Fruit fly (Drosophila melanogaster) whole organism, embryonic: ENCODE measurements around the gene VhaAC45RP.

Experiments used
- B-H2 ChIP-seq: fragments of 200-800 bp; sonication (Bioruptor generic); optimal IDR thresholded peaks from 2 replicates; lab custom pipeline; 2018; ENCODE audit warnings: missing biosample characterization, mild to moderate bottlenecking, missing genetic modification characterization
- CG12219 ChIP-seq: fragments of 200-800 bp; sonication (Bioruptor generic); optimal IDR thresholded peaks from 3 replicates; lab custom pipeline; 2018; ENCODE audit warnings: missing biosample characterization, mild to moderate bottlenecking, missing genetic modification characterization
- CG13424 ChIP-seq: fragments of 200-800 bp; sonication (Bioruptor generic); optimal IDR thresholded peaks from 2 replicates; lab custom pipeline; 2019; ENCODE audit warnings: missing biosample characterization, mild to moderate bottlenecking, missing genetic modification characterization, moderate library complexity
- CG13624 ChIP-seq: fragments of 200-800 bp; sonication (Bioruptor generic); optimal IDR thresholded peaks from 2 replicates; lab custom pipeline; 2016; ENCODE audit warnings: missing biosample characterization, missing genetic modification characterization
- CG13894 ChIP-seq: fragments of 200-800 bp; sonication (Bioruptor generic); optimal IDR thresholded peaks from 3 replicates; lab custom pipeline; 2018; ENCODE audit warnings: missing biosample characterization, mild to moderate bottlenecking, missing genetic modification characterization, moderate library complexity
- CG14441 ChIP-seq: fragments of 200-800 bp; sonication (Bioruptor generic); IDR thresholded peaks from 2 replicates; pipeline ENCODE4 v1.3.6; 2022; ENCODE audit warnings: missing biosample characterization, missing genetic modification characterization
- CG15011 ChIP-seq: fragments of 200-800 bp; sonication (Bioruptor generic); optimal IDR thresholded peaks from 3 replicates; lab custom pipeline; 2018; ENCODE audit warnings: missing biosample characterization, mild to moderate bottlenecking, missing genetic modification characterization
- CG15514 ChIP-seq: fragments of 200-800 bp; sonication (Bioruptor generic); optimal IDR thresholded peaks from 3 replicates; lab custom pipeline; 2017; ENCODE audit warnings: missing biosample characterization, missing genetic modification characterization, mild to moderate bottlenecking, moderate library complexity, missing genetic modification reagents
- CG17612 ChIP-seq: fragments of 200-800 bp; sonication (Bioruptor generic); IDR thresholded peaks from 2 replicates; pipeline ENCODE4 v1.3.6; 2022; ENCODE audit warnings: missing biosample characterization, missing genetic modification characterization
- CG18011 ChIP-seq: fragments of 200-800 bp; sonication (Bioruptor generic); optimal IDR thresholded peaks from 2 replicates; lab custom pipeline; 2017; ENCODE audit warnings: missing biosample characterization, missing genetic modification characterization, mild to moderate bottlenecking, moderate library complexity, missing genotype
- CG2875 ChIP-seq: fragments of 200-800 bp; sonication (Bioruptor generic); optimal IDR thresholded peaks from 2 replicates; lab custom pipeline; 2017; ENCODE audit warnings: missing biosample characterization, mild to moderate bottlenecking, missing genetic modification characterization, missing genetic modification reagents
- CG31441 ChIP-seq: fragments of 200-800 bp; sonication (Bioruptor generic); IDR thresholded peaks from 2 replicates; pipeline ENCODE4 v1.3.6; 2022; ENCODE audit warnings: missing biosample characterization, missing genetic modification characterization
- CG32772 ChIP-seq: fragments of 200-800 bp; sonication (Bioruptor generic); IDR thresholded peaks from 2 replicates; pipeline ENCODE4 v1.3.6; 2022; ENCODE audit warnings: missing biosample characterization, missing genetic modification characterization
- CG4730 ChIP-seq: fragments of 200-800 bp; sonication (Bioruptor generic); IDR thresholded peaks from 2 replicates; pipeline ENCODE4 v1.3.6; 2022; ENCODE audit warnings: missing biosample characterization, missing genetic modification characterization
- CG5245 ChIP-seq: fragments of 200-800 bp; sonication (Bioruptor generic); optimal IDR thresholded peaks from 3 replicates; lab custom pipeline; 2016; ENCODE audit warnings: missing biosample characterization, missing genetic modification characterization
- CG5953 ChIP-seq: fragments of 200-800 bp; sonication (Bioruptor generic); IDR thresholded peaks from 2 replicates; pipeline ENCODE4 v1.3.6; 2022; ENCODE audit warnings: missing biosample characterization, missing genetic modification characterization
- CG6654 ChIP-seq: fragments of 200-800 bp; sonication (Bioruptor generic); optimal IDR thresholded peaks from 2 replicates; lab custom pipeline; 2017; ENCODE audit warnings: missing biosample characterization, mild to moderate bottlenecking, missing genetic modification characterization
- CG6791 ChIP-seq: fragments of 200-800 bp; sonication (Bioruptor generic); IDR thresholded peaks from 3 replicates; pipeline ENCODE4 v1.3.6; 2022; ENCODE audit warnings: missing biosample characterization, missing genetic modification characterization; ENCODE audit not compliant: partially characterized antibody
- CG7963 ChIP-seq: fragments of 200-800 bp; sonication (Bioruptor generic); IDR thresholded peaks from 3 replicates; pipeline ENCODE4 v1.3.6; 2022; ENCODE audit warnings: missing biosample characterization, missing genetic modification characterization; ENCODE audit not compliant: partially characterized antibody
- CG8290 ChIP-seq, 3 experiments: fragments of 200-800 bp; sonication (Bioruptor generic); optimal IDR thresholded peaks; 2 replicates each; lab custom pipeline; 2016 to 2019; ENCODE audit warnings: missing biosample characterization in 3 of 3, missing genetic modification characterization in 3 of 3, mild to moderate bottlenecking in 2 of 3, moderate library complexity in 1 of 3
- CG8359 ChIP-seq: fragments of 200-800 bp; sonication (Bioruptor generic); optimal IDR thresholded peaks from 2 replicates; lab custom pipeline; 2017; ENCODE audit warnings: missing biosample characterization, mild to moderate bottlenecking, missing genetic modification characterization, borderline replicate concordance
- Dbx ChIP-seq: fragments of 200-800 bp; sonication (Bioruptor generic); IDR thresholded peaks from 3 replicates; pipeline ENCODE4 v1.3.6; 2022; ENCODE audit warnings: missing biosample characterization, missing genetic modification characterization
- Dek ChIP-seq: fragments of 200-800 bp; sonication (Bioruptor generic); optimal IDR thresholded peaks from 3 replicates; lab custom pipeline; 2019; ENCODE audit warnings: missing biosample characterization, mild to moderate bottlenecking, missing genetic modification characterization, moderate library complexity
- Hr39 ChIP-seq: fragments of >200 bp; optimal IDR thresholded peaks from 2 replicates; lab custom pipeline; 2017
- Lim3 ChIP-seq: fragments of 200-800 bp; sonication (Bioruptor generic); IDR thresholded peaks from 2 replicates; pipeline ENCODE4 v1.3.6; 2022; ENCODE audit warnings: missing biosample characterization, missing genetic modification characterization
- MBD-R2 ChIP-seq: fragments of 200-800 bp; sonication (Bioruptor generic); IDR thresholded peaks from 2 replicates; pipeline ENCODE4 v1.3.6; 2022; ENCODE audit warnings: missing biosample characterization, missing genetic modification characterization
- NK7.1 ChIP-seq: fragments of 200-800 bp; sonication (Bioruptor generic); optimal IDR thresholded peaks from 3 replicates; lab custom pipeline; 2016; ENCODE audit warnings: missing biosample characterization, missing genetic modification characterization
- Optix ChIP-seq: fragments of 200-800 bp; sonication (Bioruptor generic); IDR thresholded peaks from 3 replicates; pipeline ENCODE4 v1.3.6; 2022; ENCODE audit warnings: missing biosample characterization, missing genetic modification characterization
- Pdp1 ChIP-seq, 2 experiments: fragments of 200-800 bp; sonication (Bioruptor generic); optimal IDR thresholded peaks; 3 replicates each; lab custom pipeline; 2016; ENCODE audit warnings: missing biosample characterization in 2 of 2, missing genetic modification characterization in 2 of 2, mild to moderate bottlenecking in 1 of 2, moderate library complexity in 1 of 2
- Sox100B ChIP-seq: fragments of 200-800 bp; sonication (Bioruptor generic); optimal IDR thresholded peaks from 3 replicates; lab custom pipeline; 2018; ENCODE audit warnings: missing biosample characterization, mild to moderate bottlenecking, missing genetic modification characterization
- Stat92E ChIP-seq, 3 experiments: fragments of >200 bp in 2 of 3; fragments of 200-800 bp in 1 of 3; sonication (Bioruptor generic) in 1 of 3; optimal IDR thresholded peaks; 2 replicates each; lab custom pipeline; 2017 to 2019; ENCODE audit warnings: missing biosample characterization in 3 of 3, missing genetic modification characterization in 3 of 3, mild to moderate bottlenecking in 1 of 3, moderate library complexity in 1 of 3
- bcd ChIP-seq: fragments of 200-800 bp; sonication (Bioruptor generic); optimal IDR thresholded peaks from 2 replicates; lab custom pipeline; 2017; ENCODE audit warnings: missing biosample characterization, mild to moderate bottlenecking, missing genetic modification characterization
- cato ChIP-seq: fragments of 200-800 bp; sonication (Bioruptor generic); optimal IDR thresholded peaks from 2 replicates; lab custom pipeline; 2016; ENCODE audit warnings: missing biosample characterization, missing genetic modification characterization, borderline replicate concordance
- caup ChIP-seq: fragments of 200-800 bp; sonication (Bioruptor generic); optimal IDR thresholded peaks from 3 replicates; lab custom pipeline; 2017; ENCODE audit warnings: missing biosample characterization, mild to moderate bottlenecking, missing genetic modification characterization, moderate library complexity; ENCODE audit not compliant: severe bottlenecking
- corto ChIP-seq: fragments of 200-800 bp; sonication (Bioruptor generic); optimal IDR thresholded peaks from 2 replicates; lab custom pipeline; 2016; ENCODE audit warnings: missing biosample characterization, mild to moderate bottlenecking, missing genetic modification characterization, moderate library complexity
- dan ChIP-seq: fragments of 200-800 bp; sonication (Bioruptor generic); IDR thresholded peaks from 2 replicates; pipeline ENCODE4 v1.3.6; 2022; ENCODE audit warnings: missing biosample characterization, missing genetic modification characterization
- fru ChIP-seq: fragments of >200 bp; optimal IDR thresholded peaks from 2 replicates; lab custom pipeline; 2017
- h ChIP-seq: fragments of >200 bp; optimal IDR thresholded peaks from 2 replicates; lab custom pipeline; 2017
- ham ChIP-seq: fragments of 200-800 bp; sonication (Bioruptor generic); IDR thresholded peaks from 2 replicates; pipeline ENCODE4 v1.3.6; 2022; ENCODE audit warnings: missing biosample characterization, missing genetic modification characterization
- hkb ChIP-seq, 2 experiments: fragments of 200-800 bp in 1 of 2; fragments of >200 bp in 1 of 2; sonication (Bioruptor generic) in 1 of 2; IDR thresholded peaks in 1 of 2; optimal IDR thresholded peaks in 1 of 2; 2 replicates each; pipeline versions ENCODE4 v1.3.6 to Lab custom; 2017 to 2022; ENCODE audit warnings: missing biosample characterization in 1 of 2, missing genetic modification characterization in 1 of 2
- hth ChIP-seq: fragments of >200 bp; optimal IDR thresholded peaks from 2 replicates; lab custom pipeline; 2017; ENCODE audit warnings: inconsistent platforms
- jing ChIP-seq: fragments of 200-800 bp; sonication (Bioruptor generic); optimal IDR thresholded peaks from 2 replicates; lab custom pipeline; 2018; ENCODE audit warnings: missing biosample characterization, mild to moderate bottlenecking, missing genetic modification characterization
- kay ChIP-seq: fragments of 200-800 bp; sonication (Bioruptor generic); optimal IDR thresholded peaks from 2 replicates; lab custom pipeline; 2016; ENCODE audit warnings: missing biosample characterization, missing genetic modification characterization
- org-1 ChIP-seq: fragments of 200-800 bp; sonication (Bioruptor generic); optimal IDR thresholded peaks from 2 replicates; lab custom pipeline; 2017; ENCODE audit warnings: missing biosample characterization, missing genetic modification characterization
- pfk ChIP-seq: fragments of 200-800 bp; sonication (Bioruptor generic); optimal IDR thresholded peaks from 2 replicates; lab custom pipeline; 2018; ENCODE audit warnings: missing biosample characterization, mild to moderate bottlenecking, missing genetic modification characterization, moderate library complexity
- pum ChIP-seq: fragments of 200-800 bp; sonication (Bioruptor generic); optimal IDR thresholded peaks from 2 replicates; lab custom pipeline; 2016; ENCODE audit warnings: missing biosample characterization, missing genetic modification characterization
- ranshi ChIP-seq: fragments of 200-800 bp; sonication (Bioruptor generic); IDR thresholded peaks from 2 replicates; pipeline ENCODE4 v1.3.6; 2022; ENCODE audit warnings: missing biosample characterization, missing genetic modification characterization
- run ChIP-seq: fragments of 200-800 bp; sonication (Bioruptor generic); optimal IDR thresholded peaks from 3 replicates; lab custom pipeline; 2018; ENCODE audit warnings: missing biosample characterization, mild to moderate bottlenecking, missing genetic modification characterization
- sim ChIP-seq: fragments of 200-800 bp; sonication (Bioruptor generic); IDR thresholded peaks from 2 replicates; pipeline ENCODE4 v1.3.6; 2022; ENCODE audit warnings: missing biosample characterization, missing genetic modification characterization
- stc ChIP-seq: fragments of 200-800 bp; sonication (Bioruptor generic); IDR thresholded peaks from 2 replicates; pipeline ENCODE4 v1.3.6; 2022; ENCODE audit warnings: missing biosample characterization, missing genetic modification characterization
- wek ChIP-seq: fragments of 200-800 bp; sonication (Bioruptor generic); optimal IDR thresholded peaks from 3 replicates; lab custom pipeline; 2018; ENCODE audit warnings: missing biosample characterization, mild to moderate bottlenecking, missing genetic modification characterization, moderate library complexity

Gene VhaAC45RP

dm6 chr3R:30193826-30194225 is 27.6 kb upstream of the VhaAC45RP start (continued):
- TF ChIP-seq CG17612 (GFP tag; lab: Robert Waterston, UW) (0 out of 2 replicates have a peak, but pooled peaks have one; percentile 24), bcd (GFP tag; lab: Kevin White, UChicago) (no peak), caup (GFP tag; lab: Kevin White, UChicago) (peak; percentile 6), ranshi (GFP tag; lab: Robert Waterston, UW) (no peak), CG4730 (GFP tag; lab: Robert Waterston, UW) (no peak), CG13424 (no peak), Hr39 (lab: Kevin White, UChicago) (no peak), CG5245 (GFP tag; lab: Kevin White, UChicago) (no peak), Pdp1 (GFP tag; optimal IDR thresholded peaks at IDR 0.05; lab: Kevin White, UChicago) (no peak), run (tag; lab: Kevin White, UChicago) (no peak), Dek (no peak), MBD-R2 (GFP tag; lab: Robert Waterston, UW) (no peak), Lim3 (GFP tag; lab: Robert Waterston, UW) (no peak), CG5953 (GFP tag; lab: Robert Waterston, UW) (peak; percentile 20; the same call in 1 of the 2 replicates), sim (GFP tag; lab: Robert Waterston, UW) (no peak), B-H2 (GFP tag; lab: Kevin White, UChicago) (no peak), CG13894 (tag; lab: Kevin White, UChicago) (no peak), h (lab: Kevin White, UChicago) (no peak), CG14441 (GFP tag; lab: Robert Waterston, UW) (no peak), pum (no peak), wek (GFP tag; lab: Kevin White, UChicago) (peak; percentile 42), NK7.1 (no peak), Sox100B (GFP tag; lab: Kevin White, UChicago) (no peak), CG18011 (no peak), CG2875 (no peak), CG6654 (no peak), stc (GFP tag; lab: Robert Waterston, UW) (peak; percentile 22; the same call in 1 of the 2 replicates), Stat92E (GFP tag; optimal IDR thresholded peaks at IDR 0.05; lab: Kevin White, UChicago) (no peak), CG15011 (GFP tag; lab: Kevin White, UChicago) (no peak), CG7963 (no peak), org-1 (GFP tag; lab: Kevin White, UChicago) (no peak), jing (GFP tag; lab: Kevin White, UChicago) (no peak), dan (no peak), CG15514 (GFP tag; lab: Kevin White, UChicago) (peak; percentile 1), hkb (optimal IDR thresholded peaks at IDR 0.05; lab: Kevin White, UChicago) (no peak), hkb (GFP tag; IDR thresholded peaks at IDR 0.05; lab: Robert Waterston, UW) (no peak), ham (GFP tag; lab: Robert Waterston, UW) (no peak), cato (no peak), corto (GFP tag; lab: Kevin White, UChicago) (no peak), fru (no peak), CG31441 (GFP tag; lab: Robert Waterston, UW) (no peak), Dbx (GFP tag; lab: Robert Waterston, UW) (no peak), CG12219 (GFP tag; lab: Kevin White, UChicago) (no peak), pfk (GFP tag; lab: Kevin White, UChicago) (no peak), Optix (GFP tag; lab: Robert Waterston, UW) (no peak), CG32772 (GFP tag; lab: Robert Waterston, UW) (no peak), CG6791 (GFP tag; lab: Robert Waterston, UW) (no peak), kay (GFP tag; lab: Kevin White, UChicago) (no peak), hth (no peak), CG8290 (GFP tag; optimal IDR thresholded peaks at IDR 0.05; lab: Kevin White, UChicago) (no peak), CG8290 (tag; optimal IDR thresholded peaks at IDR 0.05; lab: Kevin White, UChicago) (peak in 1 of 2 experiments; percentile 50), CG13624 (GFP tag; lab: Kevin White, UChicago) (no peak), CG8359 (GFP tag; lab: Kevin White, UChicago) (no peak)
